Worm (Caenorhabditis elegans) whole organism, L4 larva: ENCODE measurements around the gene nspc-18.

Experiments
- D1046.2 ChIP-seq: fragments of 200-800 bp; sonication (Bioruptor generic); IDR thresholded peaks from 2 replicates; pipeline ENCODE4 v1.3.6; 2022; ENCODE audit warnings: missing genetic modification characterization, missing compliant biosample characterization
- F10B5.3 ChIP-seq: sonication (generic microtip); optimal IDR thresholded peaks from 2 replicates; lab custom pipeline; 2016; ENCODE audit warnings: mild to moderate bottlenecking, missing genetic modification characterization, missing compliant biosample characterization
- F26F4.8 ChIP-seq: fragments of 200-800 bp; sonication (Bioruptor generic); conservative IDR thresholded peaks from 2 replicates; pipeline ENCODE4 v1.3.6; 2022; ENCODE audit warnings: missing genetic modification characterization, missing compliant biosample characterization
- F37D6.2 ChIP-seq: sonication (generic microtip); optimal IDR thresholded peaks from 2 replicates; lab custom pipeline; 2016; ENCODE audit warnings: mild to moderate bottlenecking, missing genetic modification characterization, missing compliant biosample characterization
- F49E8.2 ChIP-seq: sonication (generic microtip); optimal IDR thresholded peaks from 2 replicates; lab custom pipeline; 2016; ENCODE audit warnings: missing compliant biosample characterization, mild to moderate bottlenecking, missing genetic modification characterization, borderline replicate concordance
- Y75B8A.6 ChIP-seq: fragments of 200-800 bp; sonication (Bioruptor generic); IDR thresholded peaks from 2 replicates; pipeline ENCODE4 v1.3.6; 2022; ENCODE audit warnings: missing genetic modification reagents, missing genetic modification characterization, missing compliant biosample characterization
- aha-1 ChIP-seq: fragments of 150-350 bp; peaks from one replicate; lab custom pipeline; 2014; ENCODE audit warnings: missing biosample characterization, missing genetic modification characterization
- ceh-32 ChIP-seq: sonication (generic microtip); optimal IDR thresholded peaks from 2 replicates; lab custom pipeline; 2016; ENCODE audit warnings: mild to moderate bottlenecking, missing genetic modification characterization, missing compliant biosample characterization; ENCODE audit not compliant: poor library complexity
- ceh-44 ChIP-seq: fragments of 200-800 bp; sonication (Bioruptor generic); IDR thresholded peaks from 2 replicates; pipeline ENCODE4 v1.3.6; 2022; ENCODE audit warnings: missing genetic modification reagents, missing genetic modification characterization, missing compliant biosample characterization
- ceh-62 ChIP-seq: sonication (generic microtip); optimal IDR thresholded peaks from 2 replicates; lab custom pipeline; 2017; ENCODE audit warnings: missing biosample characterization, missing genetic modification characterization
- ceh-82 ChIP-seq: sonication (generic microtip); optimal IDR thresholded peaks from 2 replicates; lab custom pipeline; 2017; ENCODE audit warnings: missing biosample characterization, missing genetic modification characterization
- ces-1 ChIP-seq: fragments of 150-350 bp; sonication (generic microtip); optimal IDR thresholded peaks from 4 replicates; lab custom pipeline; 2014; ENCODE audit warnings: missing biosample characterization, missing genetic modification reagents, missing genetic modification characterization
- ctbp-1 ChIP-seq: fragments of 200-800 bp; sonication (Bioruptor generic); IDR thresholded peaks from 2 replicates; pipeline ENCODE4 v1.3.6; 2022; ENCODE audit warnings: missing genetic modification reagents, missing genetic modification characterization, missing compliant biosample characterization
- daf-16 ChIP-seq, 3 experiments: sonication (generic microtip); optimal IDR thresholded peaks; 2 replicates each; lab custom pipeline; 2016 to 2017; ENCODE audit warnings: missing genetic modification characterization in 3 of 3, missing genetic modification reagents in 3 of 3, mild to moderate bottlenecking in 2 of 3, missing compliant biosample characterization in 2 of 3, missing biosample characterization in 1 of 3, moderate library complexity in 1 of 3
- dmd-6 ChIP-seq: fragments of 200-800 bp; sonication (Bioruptor generic); IDR thresholded peaks from 2 replicates; pipeline ENCODE4 v1.3.6; 2022; ENCODE audit warnings: missing genetic modification reagents, missing genetic modification characterization, missing compliant biosample characterization
- dpl-1 ChIP-seq: fragments of 150-350 bp; optimal IDR thresholded peaks from 2 replicates; lab custom pipeline; 2014; ENCODE audit warnings: missing biosample characterization, missing genetic modification reagents, missing genetic modification characterization
- dve-1 ChIP-seq: sonication (generic microtip); optimal IDR thresholded peaks from 2 replicates; lab custom pipeline; 2017; ENCODE audit warnings: antibody characterized with exemption, mild to moderate bottlenecking, missing genetic modification characterization, missing compliant biosample characterization; ENCODE audit not compliant: insufficient read depth
- egl-43 ChIP-seq: fragments of 200-800 bp; sonication (Bioruptor generic); IDR thresholded peaks from 2 replicates; pipeline ENCODE4 v1.3.6; 2022; ENCODE audit warnings: missing genetic modification reagents, missing genetic modification characterization, missing compliant biosample characterization
- fos-1 ChIP-seq: fragments of 150-350 bp; optimal IDR thresholded peaks from 2 replicates; lab custom pipeline; 2014; ENCODE audit warnings: missing biosample characterization, missing genetic modification characterization
- hlh-11 ChIP-seq: fragments of 200-800 bp; sonication (Bioruptor generic); optimal IDR thresholded peaks from 2 replicates; lab custom pipeline; 2018; ENCODE audit warnings: mild to moderate bottlenecking, missing genetic modification characterization, missing compliant biosample characterization
- hlh-30 ChIP-seq: sonication (generic microtip); optimal IDR thresholded peaks from 2 replicates; lab custom pipeline; 2017; ENCODE audit warnings: antibody characterized with exemption, mild to moderate bottlenecking, missing genetic modification characterization, missing compliant biosample characterization; ENCODE audit not compliant: insufficient read depth
- lim-7 ChIP-seq: fragments of 200-800 bp; sonication (Bioruptor generic); IDR thresholded peaks from 2 replicates; pipeline ENCODE4 v1.3.6; 2022; ENCODE audit warnings: missing genetic modification characterization, missing compliant biosample characterization
- lin-1 ChIP-seq: fragments of 200-800 bp; sonication (Bioruptor generic); IDR thresholded peaks from 2 replicates; pipeline ENCODE4 v1.3.6; 2022; ENCODE audit warnings: missing genetic modification reagents, missing genetic modification characterization, missing compliant biosample characterization
- lin-13 ChIP-seq: fragments of 150-350 bp; optimal IDR thresholded peaks from 2 replicates; lab custom pipeline; 2014; ENCODE audit warnings: missing biosample characterization, missing genetic modification reagents, missing genetic modification characterization
- lin-38 ChIP-seq: fragments of 200-800 bp; sonication (Bioruptor generic); IDR thresholded peaks from 2 replicates; pipeline ENCODE4 v1.3.6; 2022; ENCODE audit warnings: missing genetic modification reagents, missing genetic modification characterization, missing compliant biosample characterization
- lsy-2 ChIP-seq, 2 experiments: fragments of 150-350 bp in 1 of 2; sonication (generic microtip) in 1 of 2; optimal IDR thresholded peaks; 2 replicates each; lab custom pipeline; 2014 to 2017; ENCODE audit warnings: missing biosample characterization in 2 of 2, missing genetic modification characterization in 2 of 2
- mdl-1 ChIP-seq, 2 experiments: fragments of 150-350 bp in 1 of 2; sonication (generic microtip) in 1 of 2; optimal IDR thresholded peaks; 2 replicates each; lab custom pipeline; 2014 to 2017; ENCODE audit warnings: missing biosample characterization in 2 of 2, missing genetic modification characterization in 2 of 2
- mep-1 ChIP-seq: fragments of 150-350 bp; sonication (generic microtip); optimal IDR thresholded peaks from 3 replicates; lab custom pipeline; 2014; ENCODE audit warnings: missing biosample characterization, missing genetic modification characterization
- mes-2 ChIP-seq: sonication (generic microtip); optimal IDR thresholded peaks from 2 replicates; lab custom pipeline; 2016; ENCODE audit warnings: missing genotype, mild to moderate bottlenecking, missing genetic modification characterization, missing compliant biosample characterization; ENCODE audit not compliant: poor library complexity, severe bottlenecking
- nhr-102 ChIP-seq: sonication (generic microtip); optimal IDR thresholded peaks from 2 replicates; lab custom pipeline; 2016; ENCODE audit warnings: mild to moderate bottlenecking, missing genetic modification characterization, moderate library complexity, missing compliant biosample characterization
- nhr-25 ChIP-seq: sonication (generic microtip); optimal IDR thresholded peaks from 2 replicates; lab custom pipeline; 2017; ENCODE audit warnings: missing genetic modification characterization, mild to moderate bottlenecking, missing compliant biosample characterization, antibody characterized with exemption, moderate library complexity, borderline replicate concordance; ENCODE audit not compliant: insufficient read depth
- nhr-28 ChIP-seq: fragments of 150-350 bp; optimal IDR thresholded peaks from 2 replicates; lab custom pipeline; 2014; ENCODE audit warnings: missing biosample characterization, missing genetic modification characterization
- nhr-48 ChIP-seq: sonication (generic microtip); optimal IDR thresholded peaks from 2 replicates; lab custom pipeline; 2016; ENCODE audit warnings: mild to moderate bottlenecking, missing genetic modification characterization, missing compliant biosample characterization
- nhr-6 ChIP-seq: fragments of 150-350 bp; optimal IDR thresholded peaks from 2 replicates; lab custom pipeline; 2014; ENCODE audit warnings: missing biosample characterization, missing genetic modification characterization
- pha-4 ChIP-seq, 2 experiments: fragments of 150-350 bp in 1 of 2; fragments of 200-800 bp in 1 of 2; sonication (Bioruptor generic) in 1 of 2; IDR thresholded peaks in 1 of 2; optimal IDR thresholded peaks in 1 of 2; 2 replicates each; pipeline versions ENCODE4 v1.3.6 to Lab custom; 2014 to 2022; ENCODE audit warnings: missing genetic modification characterization in 2 of 2, missing genetic modification reagents in 2 of 2, missing biosample characterization in 1 of 2, missing compliant biosample characterization in 1 of 2
- pqm-1 ChIP-seq: sonication (generic microtip); optimal IDR thresholded peaks from 2 replicates; lab custom pipeline; 2017; ENCODE audit warnings: missing biosample characterization, missing genetic modification characterization
- rbr-2 ChIP-seq: sonication (generic microtip); optimal IDR thresholded peaks from 2 replicates; lab custom pipeline; 2016; ENCODE audit warnings: missing genotype, missing genetic modification characterization, missing compliant biosample characterization
- snpc-1.2 ChIP-seq: fragments of 200-800 bp; sonication (Bioruptor generic); IDR thresholded peaks from 2 replicates; pipeline ENCODE4 v1.3.6; 2022; ENCODE audit warnings: missing genetic modification reagents, missing genetic modification characterization, missing compliant biosample characterization
- snpc-4 ChIP-seq: fragments of 150-350 bp; optimal IDR thresholded peaks from 2 replicates; lab custom pipeline; 2014; ENCODE audit warnings: missing biosample characterization, missing genetic modification characterization
- spr-3 ChIP-seq: fragments of 200-800 bp; sonication (Bioruptor generic); optimal IDR thresholded peaks from 2 replicates; lab custom pipeline; 2018; ENCODE audit warnings: mild to moderate bottlenecking, missing genetic modification characterization, missing compliant biosample characterization
- tra-1 ChIP-seq: fragments of 200-800 bp; sonication (Bioruptor generic); IDR thresholded peaks from 2 replicates; pipeline ENCODE4 v1.3.6; 2022; ENCODE audit warnings: missing genetic modification reagents, missing genetic modification characterization, missing compliant biosample characterization
- unc-62 ChIP-seq, 3 experiments: fragments of 150-350 bp in 1 of 3; sonication (generic microtip); optimal IDR thresholded peaks in 2 of 3; peaks in 1 of 3; 1 replicate in 1 of 3; 2 replicates in 2 of 3; lab custom pipeline; 2014 to 2017; ENCODE audit warnings: missing biosample characterization in 3 of 3, missing genetic modification characterization in 3 of 3, missing genetic modification reagents in 3 of 3, missing genotype in 1 of 3
- zip-2 ChIP-seq: fragments of 150-350 bp; optimal IDR thresholded peaks from 2 replicates; lab custom pipeline; 2014; ENCODE audit warnings: missing biosample characterization, missing genetic modification characterization
- ztf-11 ChIP-seq: fragments of 150-350 bp; optimal IDR thresholded peaks from 2 replicates; lab custom pipeline; 2014; ENCODE audit warnings: missing biosample characterization, missing genetic modification characterization
- ztf-7 ChIP-seq: fragments of 150-350 bp; optimal IDR thresholded peaks from 2 replicates; lab custom pipeline; 2014; ENCODE audit warnings: missing biosample characterization, missing genetic modification characterization

Gene nspc-18

DNA sequence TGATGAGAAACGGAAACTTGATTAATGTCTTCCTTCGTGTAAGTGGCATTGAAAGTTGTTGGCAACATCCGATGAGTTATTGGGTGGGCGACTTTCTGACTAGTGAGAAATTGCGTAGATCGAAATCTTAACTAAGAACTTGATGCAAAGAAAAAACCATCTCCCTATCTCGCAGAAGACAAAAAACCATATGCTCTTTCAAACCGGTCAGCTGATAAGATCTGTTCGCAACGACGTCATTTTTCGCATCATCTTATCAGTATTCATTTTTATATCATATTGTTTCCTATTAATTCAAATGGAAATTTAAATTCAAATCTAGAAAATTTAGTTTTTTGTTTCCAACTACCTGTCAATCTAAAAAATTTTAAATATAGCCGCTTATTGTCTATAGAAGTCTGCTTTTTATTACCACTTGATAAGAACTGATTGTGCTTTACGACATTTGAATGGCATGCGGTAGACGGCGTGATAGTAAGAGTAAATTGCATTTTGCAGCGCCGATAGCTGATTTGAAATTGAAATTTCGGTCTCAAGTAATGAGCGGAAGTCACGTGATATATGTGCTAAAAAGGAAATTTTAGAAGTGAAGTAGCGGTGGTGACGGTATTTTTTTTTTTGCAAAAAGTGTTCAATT, 26.9 kb downstream of the nspc-18 start (continued):
- TF ChIP-seq dpl-1 (GFP tag; lab: Kevin White, UChicago) (no peak), rbr-2 (tag; lab: Kevin White, UChicago) (no peak), daf-16 (GFP tag; optimal IDR thresholded peaks at IDR 0.05; lab: Kevin White, UChicago) (peak in 1 of 2 experiments; percentile 93), daf-16 (tag; optimal IDR thresholded peaks at IDR 0.05; lab: Kevin White, UChicago) (peak; percentile 65), F49E8.2 (no peak), fos-1 (tag; lab: Kevin White, UChicago) (no peak), nhr-48 (tag; lab: Kevin White, UChicago) (peak; percentile 91), F10B5.3 (tag; lab: Kevin White, UChicago) (no peak), ceh-44 (GFP tag; lab: Robert Waterston, UW) (no peak), pha-4 (GFP tag; IDR thresholded peaks at IDR 0.05; lab: Robert Waterston, UW) (peak; percentile 72), pha-4 (tag; optimal IDR thresholded peaks at IDR 0.05; lab: Kevin White, UChicago) (no peak), lin-1 (GFP tag; lab: Robert Waterston, UW) (peak; percentile 86), snpc-1.2 (no peak), F26F4.8 (GFP tag; lab: Robert Waterston, UW) (no peak), snpc-4 (tag; lab: Kevin White, UChicago) (no peak), lin-38 (GFP tag; lab: Robert Waterston, UW) (peak; percentile 34; the same call in 1 of the 2 replicates), spr-3 (GFP tag; lab: Kevin White, UChicago) (no peak), ceh-32 (tag; lab: Kevin White, UChicago) (no peak), mes-2 (tag; lab: Kevin White, UChicago) (no peak), nhr-102 (tag; lab: Kevin White, UChicago) (peak; percentile 94), ces-1 (no peak), hlh-30 (tag; lab: Kevin White, UChicago) (peak; percentile 24), zip-2 (tag; lab: Kevin White, UChicago) (no peak), nhr-6 (tag; lab: Kevin White, UChicago) (no peak), ceh-82 (tag; lab: Kevin White, UChicago) (no peak), dve-1 (tag; lab: Kevin White, UChicago) (peak; percentile 95), Y75B8A.6 (peak; percentile 51; the same call in 1 of the 2 replicates), ztf-7 (peak; percentile 2), lim-7 (GFP tag; lab: Robert Waterston, UW) (no peak), egl-43 (no peak), ceh-62 (tag; lab: Kevin White, UChicago) (no peak), ztf-11 (tag; lab: Kevin White, UChicago) (no peak), ctbp-1 (no peak), pqm-1 (tag; lab: Kevin White, UChicago) (peak; percentile 69)
- TF ChIP-seq, all 104 proteins: peak for 26

DNA sequence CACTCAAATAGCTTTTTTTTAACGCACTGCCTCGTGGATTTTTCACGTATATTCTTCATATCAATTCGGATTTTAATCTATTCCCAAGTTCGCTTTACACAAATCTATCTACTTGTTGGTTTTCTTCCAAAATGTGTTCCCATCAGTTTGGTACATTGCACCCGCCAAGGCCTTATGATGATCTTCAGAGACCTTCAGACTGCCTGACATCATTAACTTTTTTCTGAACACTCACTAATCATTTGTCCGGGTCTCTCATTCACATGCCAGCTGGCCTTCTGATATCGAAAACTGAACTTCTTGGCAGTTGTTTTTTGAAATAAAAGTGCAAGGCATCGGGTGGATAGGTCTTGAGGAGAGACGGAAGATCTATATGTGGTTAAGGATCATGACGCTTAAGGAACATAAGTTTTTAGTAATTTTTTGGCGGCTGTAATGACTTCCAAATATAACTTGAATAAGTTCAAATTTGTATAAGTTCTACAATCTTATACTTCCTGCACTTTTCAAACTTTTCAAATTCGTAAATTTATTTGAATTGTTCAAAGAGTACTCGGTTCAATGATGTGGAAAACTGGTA, 27.5 kb downstream of the nspc-18 start:
- TF ChIP-seq lin-1 (GFP tag; lab: Robert Waterston, UW): no peak
- TF ChIP-seq unc-62 (GFP tag; optimal IDR thresholded peaks at IDR 0.05 in 1 of 2; lab: Kevin White, UChicago): peak in 1 of 2 experiments; percentile 97
- TF ChIP-seq unc-62 (tag; optimal IDR thresholded peaks at IDR 0.05; lab: Kevin White, UChicago): no peak
- peak in 1 of 2 experiments; percentile 45 for TF ChIP-seq mdl-1 (tag; optimal IDR thresholded peaks at IDR 0.05; lab: Kevin White, UChicago)
- TF ChIP-seq F37D6.2 (tag; lab: Kevin White, UChicago): no peak
- peak; percentile 60 for TF ChIP-seq nhr-28 (tag; lab: Kevin White, UChicago)
- TF ChIP-seq ctbp-1: 0 out of 2 replicates have a peak, but pooled peaks have one; percentile 39
- TF ChIP-seq hlh-30 (tag; lab: Kevin White, UChicago): peak; percentile 86
- TF ChIP-seq hlh-11: peak; percentile 11
- no peak for TF ChIP-seq D1046.2 (GFP tag; lab: Robert Waterston, UW)
- no peak for TF ChIP-seq lin-13 (GFP tag; lab: Kevin White, UChicago)
- TF ChIP-seq tra-1 (GFP tag; lab: Robert Waterston, UW): peak; percentile 45; the same call in 1 of the 2 replicates
- TF ChIP-seq mep-1 (tag; lab: Kevin White, UChicago): no peak
- peak in 1 of 2 experiments; percentile 27 for TF ChIP-seq lsy-2 (tag; optimal IDR thresholded peaks at IDR 0.05; lab: Kevin White, UChicago)
- TF ChIP-seq nhr-48 (tag; lab: Kevin White, UChicago): peak; percentile 4
- TF ChIP-seq dmd-6 (GFP tag; lab: Robert Waterston, UW): peak; percentile 41
- peak; percentile 90 for TF ChIP-seq aha-1
- no peak for TF ChIP-seq spr-3 (GFP tag; lab: Kevin White, UChicago)
- peak; percentile 8 for TF ChIP-seq nhr-25
- no peak for TF ChIP-seq lim-7 (GFP tag; lab: Robert Waterston, UW)
